Fruit fly (Drosophila melanogaster) ovary, adult (tissue): ENCODE data around the gene CG8944.
A peak's percentile ranks its signal among the peaks of the same experiment; 100 is the strongest.

ENCODE experiments used
- CG17801 ChIP-seq: fragments of 200-800 bp; optimal IDR thresholded peaks from 2 replicates; lab custom pipeline; 2019; ENCODE audit warnings: missing biosample characterization, mild to moderate bottlenecking, missing genetic modification characterization, moderate library complexity; ENCODE audit not compliant: partially characterized antibody

The CG8944 gene

dm6 chrX:15709984-15710750 lies 35.9 kb downstream of the CG8944 start, which contains the start of the genes CG9281 and CG15601:
TSS of gene CG9281 (minus strand) at chrX:15710539.
TSS of gene CG15601 (plus strand) at chrX:15710647.
- peak; percentile 63 for TF ChIP-seq CG17801 (GFP tag; lab: Kevin White, UChicago)

dm6 chrX:15709624-15709983 lies 36.4 kb downstream of the CG8944 start:
- TF ChIP-seq CG17801 (GFP tag; lab: Kevin White, UChicago): no peak

DNA sequence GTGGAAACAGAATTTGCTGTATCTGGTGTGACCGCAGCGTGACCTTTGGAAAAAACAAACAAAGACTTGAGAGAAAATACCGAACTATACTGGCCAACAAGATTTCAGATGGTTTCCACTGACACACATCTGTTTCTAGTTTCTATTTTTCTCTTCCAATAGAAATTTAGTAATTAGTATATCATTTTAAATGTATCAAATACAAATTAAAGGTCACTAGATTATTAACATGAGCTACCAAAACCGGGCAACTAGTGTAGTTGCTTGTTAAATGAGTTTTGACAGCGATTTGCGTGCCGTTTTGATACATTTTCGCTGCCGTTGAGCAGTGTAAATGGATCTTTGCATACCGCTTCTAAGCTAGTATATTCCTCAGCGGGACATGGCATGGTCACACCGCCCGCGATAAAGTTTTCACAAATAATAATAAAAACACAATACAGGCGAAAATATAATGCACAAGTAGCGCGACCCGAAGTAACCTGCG lies 42.3 kb downstream of the CG8944 start, which contains the start of the genes Pis and Hap40:
Pis (minus strand) TSS at position 51 of the 487 bp plus-strand sequence.
Hap40 (plus strand) TSS at position 406 of the 487 bp plus-strand sequence.
- TF ChIP-seq CG17801 (GFP tag; lab: Kevin White, UChicago): no peak

DNA sequence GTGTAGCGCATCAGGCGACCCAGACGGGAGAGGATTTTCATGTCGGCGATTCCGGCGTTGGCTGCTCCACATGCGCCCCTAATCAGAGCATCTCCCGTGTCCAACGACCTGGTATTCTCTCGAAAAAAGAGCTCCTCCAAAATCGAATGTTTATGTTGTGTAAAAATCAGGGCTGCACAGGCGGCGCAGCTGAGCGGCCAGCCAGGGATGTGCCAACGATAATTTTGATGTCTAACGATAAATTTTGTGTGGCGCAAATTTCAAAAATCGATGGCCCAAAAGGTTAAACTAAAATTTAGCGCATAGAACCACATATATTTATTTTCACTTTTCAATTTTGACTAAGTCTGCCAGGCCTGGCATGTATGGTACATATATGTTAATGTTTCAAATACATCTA lies 45.0 kb downstream of the CG8944 start, which contains the start of gene CG9240:
CG9240 (minus strand) TSS at position 213 of the 400 bp plus-strand sequence.
- peak; percentile 47 for TF ChIP-seq CG17801 (GFP tag; lab: Kevin White, UChicago)

DNA sequence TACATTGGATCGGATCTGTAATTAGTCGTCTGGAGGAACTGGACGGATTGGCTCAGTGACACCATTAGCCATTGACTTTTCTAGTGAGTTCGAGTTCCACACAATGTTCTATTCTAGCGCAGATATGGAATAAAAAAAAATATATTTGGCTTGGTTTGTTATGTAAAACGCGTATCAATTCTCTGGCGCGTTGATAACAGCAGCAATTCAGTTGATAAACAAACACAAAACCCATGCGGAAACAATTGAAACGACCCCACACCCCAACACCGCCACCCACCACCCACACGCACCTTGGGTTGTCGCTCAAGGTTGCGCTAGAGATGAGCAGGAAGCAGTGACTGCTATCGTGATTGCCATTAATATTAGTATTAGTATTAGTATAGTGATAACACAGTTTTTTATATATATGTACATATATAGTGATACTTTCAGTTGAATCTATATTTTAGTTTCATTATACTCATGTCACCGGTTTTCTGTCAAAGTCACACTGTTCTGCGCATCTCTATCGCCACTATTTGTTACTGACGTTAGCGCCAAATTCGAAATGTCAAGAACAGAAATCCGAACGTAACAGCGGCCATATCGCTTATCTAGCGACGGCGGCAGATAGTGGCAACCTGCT lies 48.3 kb downstream of the CG8944 start:
- TF ChIP-seq CG17801 (GFP tag; lab: Kevin White, UChicago): peak; percentile 86

- TF ChIP-seq CG17801 (GFP tag; lab: Kevin White, UChicago): peak; percentile 8
These were observed 49.0 kb downstream of the CG8944 start, which contains the start of gene CG8128 for dm6 chrX:15696854-15697540. TSS of gene CG8128 (plus strand) at chrX:15697494.
